Fruit fly (Drosophila melanogaster): Measurements from ENCODE around the gene CG31253.
A peak's percentile ranks its signal among the peaks of the same experiment; 100 is the strongest.

The CG31253 gene

DNA sequence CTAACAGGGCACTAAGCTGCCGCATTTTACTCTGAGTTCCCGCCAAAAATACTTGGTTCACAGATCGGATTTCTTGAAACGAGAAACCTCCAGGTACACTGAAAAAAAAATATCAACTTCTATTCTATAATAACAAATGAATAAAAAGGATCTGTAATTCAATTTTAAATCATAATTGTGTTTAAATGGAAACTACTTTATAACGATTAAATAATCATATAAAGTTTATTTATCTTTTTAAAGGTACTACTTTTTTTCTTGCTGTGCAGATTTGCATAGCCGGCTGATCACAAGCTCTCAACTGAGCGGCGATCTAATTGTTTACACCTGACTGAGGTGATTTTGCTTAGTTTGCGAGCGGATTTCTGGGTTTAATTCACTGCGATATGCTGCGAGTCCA, 27.0 kb upstream of the CG31253 start (continued):
- TF ChIP-seq CG18262 (tag; optimal IDR thresholded peaks at IDR 0.05) (peak; percentile 66), CG7357 (GFP tag; IDR thresholded peaks at IDR 0.05) (peak; percentile 39; the same call in 1 of the 3 replicates), CG9932 (GFP tag; IDR thresholded peaks at IDR 0.05) (peak; percentile 79), CG17802 (tag; optimal IDR thresholded peaks at IDR 0.05) (no peak), CG10431 (GFP tag; optimal IDR thresholded peaks at IDR 0.05) (no peak), H15 (GFP tag; IDR thresholded peaks at IDR 0.05) (peak; percentile 46; the same call in 1 of the 3 replicates), Dip2 (GFP tag; IDR thresholded peaks at IDR 0.05) (no peak), CG1792 (GFP tag; optimal IDR thresholded peaks at IDR 0.05) (no peak), gsb-n (tag; optimal IDR thresholded peaks at IDR 0.05) (peak; percentile 35), nmo (GFP tag; optimal IDR thresholded peaks at IDR 0.05) (peak; percentile 83), NC2α (GFP tag; optimal IDR thresholded peaks at IDR 0.05) (no peak), CG10543 (GFP tag; optimal IDR thresholded peaks at IDR 0.05) (no peak), unpg (GFP tag; optimal IDR thresholded peaks at IDR 0.05) (peak; percentile 83), CG33213 (GFP tag; optimal IDR thresholded peaks at IDR 0.05) (no peak), CG3065 (GFP tag; optimal IDR thresholded peaks at IDR 0.05) (no peak), Taf1 (GFP tag; IDR thresholded peaks at IDR 0.05) (0 out of 2 replicates have a peak, but pooled peaks have one; percentile 22), Stat92E (GFP tag; optimal IDR thresholded peaks at IDR 0.05) (no peak), CG12744 (GFP tag; optimal IDR thresholded peaks at IDR 0.05) (no peak), sc (optimal IDR thresholded peaks at IDR 0.05) (no peak), sc (GFP tag; optimal IDR thresholded peaks at IDR 0.05) (no peak), Opbp (GFP tag; IDR thresholded peaks at IDR 0.05; ENCODE audit: partially characterized antibody) (no peak), chif (GFP tag; optimal IDR thresholded peaks at IDR 0.05) (peak in 1 of 2 experiments; percentile 7), CG17361 (GFP tag; IDR thresholded peaks at IDR 0.05) (peak; percentile 78), CG17359 (tag; optimal IDR thresholded peaks at IDR 0.05) (peak; percentile 60)

DNA sequence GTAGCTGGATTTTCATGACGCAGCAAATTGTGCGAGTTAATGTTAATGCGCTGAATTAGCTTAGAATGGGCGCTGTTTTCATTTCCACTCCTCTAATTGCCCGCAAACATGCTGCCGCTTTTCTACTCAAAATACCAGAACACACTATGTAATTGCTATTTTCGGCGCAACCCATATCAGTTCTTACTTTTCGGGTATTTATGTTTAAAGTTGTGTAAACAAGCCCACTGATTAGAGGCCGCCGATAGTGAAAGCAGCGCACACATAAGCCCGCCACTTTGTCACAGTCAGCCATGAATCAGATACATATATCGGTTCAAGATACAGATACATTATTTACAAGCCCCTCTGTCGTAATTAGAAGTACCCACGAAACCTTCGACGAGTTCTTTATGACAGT, 26.4 kb upstream of the CG31253 start:
- TF ChIP-seq Pdp1 (GFP tag; optimal IDR thresholded peaks at IDR 0.05) (peak in 1 of 2 experiments; percentile 80), mirr (GFP tag; optimal IDR thresholded peaks at IDR 0.05) (peak; percentile 90), grn (GFP tag; optimal IDR thresholded peaks at IDR 0.05) (peak; percentile 45), CG6254 (GFP tag; optimal IDR thresholded peaks at IDR 0.05) (no peak), p53 (GFP tag; optimal IDR thresholded peaks at IDR 0.05) (no peak), Dbx (GFP tag; IDR thresholded peaks at IDR 0.05) (no peak), Vsx1 (GFP tag; optimal IDR thresholded peaks at IDR 0.05) (peak; percentile 41), fd64A (GFP tag; optimal IDR thresholded peaks at IDR 0.05) (peak; percentile 45), Optix (GFP tag; IDR thresholded peaks at IDR 0.05) (no peak), CG10543 (GFP tag; optimal IDR thresholded peaks at IDR 0.05) (peak; percentile 38), CG33213 (GFP tag; optimal IDR thresholded peaks at IDR 0.05) (peak; percentile 23), CG7556 (GFP tag; optimal IDR thresholded peaks at IDR 0.05) (no peak), CG7987 (GFP tag; optimal IDR thresholded peaks at IDR 0.05) (peak; percentile 35), Awh (GFP tag; IDR thresholded peaks at IDR 0.05) (0 out of 2 replicates have a peak, but pooled peaks have one; percentile 8), Dad (GFP tag; optimal IDR thresholded peaks at IDR 0.05) (no peak), H15 (GFP tag; IDR thresholded peaks at IDR 0.05) (no peak), kni (GFP tag; optimal IDR thresholded peaks at IDR 0.05) (peak; percentile 65), pzg (GFP tag; optimal IDR thresholded peaks at IDR 0.05) (no peak), CG8089 (GFP tag; optimal IDR thresholded peaks at IDR 0.05) (peak; percentile 0), wor (GFP tag; IDR thresholded peaks at IDR 0.05) (no peak), CG6813 (GFP tag; optimal IDR thresholded peaks at IDR 0.05) (no peak), CG7372 (GFP tag; IDR thresholded peaks at IDR 0.05) (no peak), CG17912 (GFP tag; optimal IDR thresholded peaks at IDR 0.05) (no peak), Elba2 (GFP tag; optimal IDR thresholded peaks at IDR 0.05) (no peak), Blimp-1 (GFP tag; optimal IDR thresholded peaks at IDR 0.05) (peak; percentile 55), PHDP (tag; optimal IDR thresholded peaks at IDR 0.05) (no peak), CG8944 (GFP tag; optimal IDR thresholded peaks at IDR 0.05) (no peak), sens (GFP tag) (peak; percentile 18), CG11247 (GFP tag; IDR thresholded peaks at IDR 0.05) (0 out of 2 replicates have a peak, but pooled peaks have one; percentile 27)
